Worm (Caenorhabditis elegans) whole organism, L4/young adult: ENCODE results near the gene C27C12.4.

ENCODE experiments used
- dao-5 ChIP-seq: sonication (generic microtip); optimal IDR thresholded peaks from 2 replicates; lab custom pipeline; 2016; ENCODE audit warnings: missing genotype, missing genetic modification characterization, moderate library complexity, missing compliant biosample characterization
- him-1 ChIP-seq: sonication (generic microtip); optimal IDR thresholded peaks from 2 replicates; lab custom pipeline; 2016; ENCODE audit warnings: missing genotype, missing genetic modification reagents, missing genetic modification characterization, missing compliant biosample characterization

DNA sequence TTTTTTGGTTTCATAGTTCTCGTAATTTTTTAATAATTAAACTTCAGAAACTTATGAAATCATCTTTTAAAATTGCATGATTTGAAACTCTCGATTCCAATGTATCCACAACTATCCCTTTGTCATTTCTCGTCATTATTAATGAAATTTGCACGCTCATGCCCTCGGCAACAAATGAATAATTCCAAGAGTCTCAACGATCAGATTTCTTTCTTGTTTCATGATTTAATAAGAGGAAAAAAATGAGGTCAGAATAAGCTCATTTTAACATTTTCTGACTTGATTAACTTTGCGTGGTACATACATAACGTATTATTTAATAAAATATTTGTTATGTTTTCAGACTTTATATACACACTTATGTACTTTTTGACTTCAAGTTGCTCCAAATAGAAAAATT lies 15.5 kb upstream of the C27C12.4 start:
- no peak for TF ChIP-seq dao-5
- no peak for TF ChIP-seq him-1 (tag; lab: Kevin White, UChicago)
